Worm (Caenorhabditis elegans) whole organism, L3 larva: ENCODE data around the gene W01H2.2.

Source experiments
- daf-12 ChIP-seq: fragments of 150-350 bp; optimal IDR thresholded peaks from 2 replicates; lab custom pipeline; 2014; ENCODE audit warnings: missing biosample characterization, missing genetic modification reagents, missing genetic modification characterization
- elt-1 ChIP-seq: fragments of 150-350 bp; optimal IDR thresholded peaks from 2 replicates; lab custom pipeline; 2014; ENCODE audit warnings: missing biosample characterization, missing genetic modification characterization
- fos-1 ChIP-seq: fragments of 150-350 bp; optimal IDR thresholded peaks from 2 replicates; lab custom pipeline; 2014; ENCODE audit warnings: missing biosample characterization, missing genetic modification characterization
- lin-39 ChIP-seq: fragments of 150-350 bp; optimal IDR thresholded peaks from 2 replicates; lab custom pipeline; 2018; ENCODE audit warnings: missing biosample characterization, missing genetic modification reagents, missing genetic modification characterization
- mml-1 ChIP-seq: fragments of 150-350 bp; sonication (generic microtip); optimal IDR thresholded peaks from 3 replicates; lab custom pipeline; 2014; ENCODE audit warnings: missing biosample characterization, missing genetic modification characterization
- nhr-11 ChIP-seq: fragments of 150-350 bp; optimal IDR thresholded peaks from 2 replicates; lab custom pipeline; 2014; ENCODE audit warnings: missing biosample characterization, missing genetic modification characterization
- nhr-25 ChIP-seq: sonication (generic microtip); optimal IDR thresholded peaks from 2 replicates; lab custom pipeline; 2017; ENCODE audit warnings: missing biosample characterization, missing genetic modification characterization
- nhr-76 ChIP-seq: fragments of 150-350 bp; sonication (generic microtip); optimal IDR thresholded peaks from 5 replicates; lab custom pipeline; 2014; ENCODE audit warnings: missing biosample characterization, missing genetic modification characterization
- tbx-2 ChIP-seq: sonication (generic microtip); optimal IDR thresholded peaks from 2 replicates; lab custom pipeline; 2016; ENCODE audit warnings: mild to moderate bottlenecking, missing genetic modification characterization, missing compliant biosample characterization

The W01H2.2 gene

ce11 chrX:4186656-4187055 is 31.6 kb downstream of the W01H2.2 start, which contains the start of gene mrp-6:
Gene mrp-6 (minus strand): TSS chrX:4186756.
- TF ChIP-seq fos-1 (no peak), lin-39 (tag; lab: Kevin White, UChicago) (no peak), mml-1 (tag; lab: Kevin White, UChicago) (no peak), nhr-25 (tag; lab: Kevin White, UChicago) (no peak), elt-1 (tag; lab: Kevin White, UChicago) (no peak), nhr-11 (tag; lab: Kevin White, UChicago) (no peak), daf-12 (tag; lab: Kevin White, UChicago) (no peak)

DNA sequence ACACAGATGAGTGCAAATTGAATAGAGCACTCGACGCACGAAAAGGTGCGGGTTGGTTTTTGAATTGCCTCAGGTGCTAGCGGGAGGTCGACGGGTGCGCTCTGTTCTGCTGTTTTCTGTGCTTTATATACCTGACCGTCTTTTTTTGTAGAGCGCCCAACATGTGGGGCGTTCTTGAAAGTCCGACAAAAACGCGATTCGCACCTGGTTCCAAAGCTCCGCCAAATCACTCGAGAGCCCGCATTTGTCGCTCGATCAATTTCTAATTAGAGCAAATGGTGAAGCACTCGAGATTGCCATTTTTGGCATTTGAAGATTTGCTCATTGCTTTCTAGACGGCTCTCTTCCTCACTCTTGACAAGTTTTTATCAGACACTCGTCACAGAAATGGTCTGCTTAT is 40.9 kb downstream of the W01H2.2 start, which contains the start of gene ZK470.6:
TSS of gene ZK470.6 (minus strand) at position 101 of the 400 bp plus-strand sequence.
- TF ChIP-seq fos-1 = no peak
- TF ChIP-seq nhr-76 (tag; lab: Kevin White, UChicago) = no peak
- no peak for TF ChIP-seq tbx-2
